Fruit fly (Drosophila melanogaster) whole organism, embryonic: ENCODE data around the gene RSG7.

Source experiments
- Asciz ChIP-seq: fragments of 200-800 bp; sonication (Bioruptor generic); optimal IDR thresholded peaks from 2 replicates; lab custom pipeline; 2017; ENCODE audit warnings: missing biosample characterization, mild to moderate bottlenecking, missing genetic modification characterization, missing genetic modification reagents
- CG10959 ChIP-seq: fragments of 200-800 bp; sonication (Bioruptor generic); IDR thresholded peaks from 2 replicates; pipeline ENCODE4 v1.3.6; 2022; ENCODE audit warnings: missing biosample characterization, missing genetic modification characterization
- CG11085 ChIP-seq: fragments of 200-800 bp; sonication (Bioruptor generic); IDR thresholded peaks from 2 replicates; pipeline ENCODE4 v1.3.6; 2022; ENCODE audit warnings: missing biosample characterization, missing genetic modification characterization
- CG12155 ChIP-seq: fragments of 200-800 bp; sonication (Bioruptor generic); optimal IDR thresholded peaks from 3 replicates; lab custom pipeline; 2016; ENCODE audit warnings: missing biosample characterization, missing genetic modification characterization
- CG12744 ChIP-seq: fragments of 200-800 bp; sonication (Bioruptor generic); optimal IDR thresholded peaks from 2 replicates; lab custom pipeline; 2016; ENCODE audit warnings: missing biosample characterization, missing genetic modification characterization
- CG13296 ChIP-seq: fragments of 200-800 bp; sonication (Bioruptor generic); optimal IDR thresholded peaks from 3 replicates; lab custom pipeline; 2018; ENCODE audit warnings: missing biosample characterization, mild to moderate bottlenecking, missing genetic modification characterization
- CG16779 ChIP-seq: fragments of 200-800 bp; sonication (Bioruptor generic); IDR thresholded peaks from 2 replicates; pipeline ENCODE4 v1.3.6; 2022; ENCODE audit warnings: missing biosample characterization, missing genetic modification characterization
- CG17359 ChIP-seq: fragments of 200-800 bp; sonication (Bioruptor generic); optimal IDR thresholded peaks from 3 replicates; lab custom pipeline; 2018; ENCODE audit warnings: missing biosample characterization, mild to moderate bottlenecking, missing genetic modification characterization, moderate library complexity
- CG17568 ChIP-seq: fragments of 200-800 bp; sonication (Bioruptor generic); optimal IDR thresholded peaks from 2 replicates; lab custom pipeline; 2018; ENCODE audit warnings: missing biosample characterization, mild to moderate bottlenecking, missing genetic modification characterization, moderate library complexity
- CG1832 ChIP-seq: fragments of 200-800 bp; sonication (Bioruptor generic); optimal IDR thresholded peaks from 2 replicates; lab custom pipeline; 2017; ENCODE audit warnings: missing biosample characterization, mild to moderate bottlenecking, missing genetic modification characterization, inconsistent platforms
- CG2120 ChIP-seq: fragments of 200-800 bp; sonication (Bioruptor generic); optimal IDR thresholded peaks from 3 replicates; lab custom pipeline; 2016; ENCODE audit warnings: missing biosample characterization, missing genetic modification characterization
- CG2202 ChIP-seq: fragments of 200-800 bp; sonication (Bioruptor generic); optimal IDR thresholded peaks from 2 replicates; lab custom pipeline; 2018; ENCODE audit warnings: missing biosample characterization, mild to moderate bottlenecking, missing genetic modification characterization
- CG2678 ChIP-seq: fragments of 200-800 bp; sonication (Bioruptor generic); optimal IDR thresholded peaks from 3 replicates; lab custom pipeline; 2019; ENCODE audit warnings: missing biosample characterization, mild to moderate bottlenecking, missing genetic modification characterization, moderate library complexity
- CG31388 ChIP-seq: fragments of 200-800 bp; sonication (Bioruptor generic); optimal IDR thresholded peaks from 2 replicates; lab custom pipeline; 2016; ENCODE audit warnings: missing biosample characterization, missing genetic modification characterization
- CG3281 ChIP-seq: fragments of 200-800 bp; sonication (Bioruptor generic); optimal IDR thresholded peaks from 3 replicates; lab custom pipeline; 2017; ENCODE audit warnings: missing biosample characterization, mild to moderate bottlenecking, missing genetic modification characterization
- CG34376 ChIP-seq: fragments of 200-800 bp; sonication (Bioruptor generic); optimal IDR thresholded peaks from 2 replicates; lab custom pipeline; 2018; ENCODE audit warnings: missing biosample characterization, mild to moderate bottlenecking, missing genetic modification characterization
- CG3847 ChIP-seq: fragments of 200-800 bp; sonication (Bioruptor generic); IDR thresholded peaks from 2 replicates; pipeline ENCODE4 v1.3.6; 2022; ENCODE audit warnings: missing biosample characterization, missing genetic modification characterization
- CG4328 ChIP-seq: fragments of 200-800 bp; sonication (Bioruptor generic); optimal IDR thresholded peaks from 3 replicates; lab custom pipeline; 2017; ENCODE audit warnings: missing biosample characterization, missing genetic modification reagents, missing genetic modification characterization
- CG4730 ChIP-seq: fragments of 200-800 bp; sonication (Bioruptor generic); IDR thresholded peaks from 2 replicates; pipeline ENCODE4 v1.3.6; 2022; ENCODE audit warnings: missing biosample characterization, missing genetic modification characterization
- CG6683 ChIP-seq: fragments of 200-800 bp; sonication (Bioruptor generic); optimal IDR thresholded peaks from 2 replicates; lab custom pipeline; 2017; ENCODE audit warnings: missing biosample characterization, mild to moderate bottlenecking, missing genetic modification characterization, missing genetic modification reagents
- CG7839 ChIP-seq: fragments of 200-800 bp; sonication (Bioruptor generic); optimal IDR thresholded peaks from 3 replicates; lab custom pipeline; 2018; ENCODE audit warnings: missing biosample characterization, mild to moderate bottlenecking, missing genetic modification characterization, moderate library complexity
- Dbx ChIP-seq: fragments of 200-800 bp; sonication (Bioruptor generic); IDR thresholded peaks from 3 replicates; pipeline ENCODE4 v1.3.6; 2022; ENCODE audit warnings: missing biosample characterization, missing genetic modification characterization
- Dip2 ChIP-seq: fragments of 200-800 bp; sonication (Bioruptor generic); IDR thresholded peaks from 2 replicates; pipeline ENCODE4 v1.3.6; 2022; ENCODE audit warnings: missing biosample characterization, missing genetic modification characterization
- Doc2 ChIP-seq: fragments of 200-800 bp; sonication (Bioruptor generic); IDR thresholded peaks from 2 replicates; pipeline ENCODE4 v1.3.6; 2022; ENCODE audit warnings: missing biosample characterization, missing genetic modification characterization
- Hmr ChIP-seq: fragments of 200-800 bp; sonication (Bioruptor generic); optimal IDR thresholded peaks from 3 replicates; lab custom pipeline; 2017; ENCODE audit warnings: mild to moderate bottlenecking, missing biosample characterization, missing genetic modification reagents, missing genetic modification characterization
- Max ChIP-seq: fragments of 200-800 bp; sonication (Bioruptor generic); optimal IDR thresholded peaks from 2 replicates; lab custom pipeline; 2016; ENCODE audit warnings: missing biosample characterization, mild to moderate bottlenecking, missing genetic modification characterization
- NC2α ChIP-seq: fragments of 200-800 bp; sonication (Bioruptor generic); optimal IDR thresholded peaks from 2 replicates; lab custom pipeline; 2016; ENCODE audit warnings: missing biosample characterization, missing genetic modification characterization
- Neu2 ChIP-seq: fragments of 200-800 bp; sonication (Bioruptor generic); optimal IDR thresholded peaks from 3 replicates; lab custom pipeline; 2016; ENCODE audit warnings: missing biosample characterization, missing genetic modification characterization, borderline replicate concordance
- Nf-YA ChIP-seq: fragments of 200-800 bp; sonication (Bioruptor generic); IDR thresholded peaks from 2 replicates; pipeline ENCODE4 v1.3.6; 2022; ENCODE audit warnings: missing biosample characterization, missing genetic modification characterization
- Nf-YC ChIP-seq: fragments of 200-800 bp; optimal IDR thresholded peaks from 3 replicates; lab custom pipeline; 2019; ENCODE audit warnings: missing biosample characterization, mild to moderate bottlenecking, missing genetic modification characterization, moderate library complexity
- bbx ChIP-seq: fragments of 200-800 bp; sonication (Bioruptor generic); IDR thresholded peaks from 2 replicates; pipeline ENCODE4 v1.3.6; 2022; ENCODE audit warnings: missing biosample characterization, missing genetic modification characterization; ENCODE audit not compliant: partially characterized antibody
- chm ChIP-seq: fragments of 200-800 bp; sonication (Bioruptor generic); IDR thresholded peaks from 2 replicates; pipeline ENCODE4 v1.3.6; 2022; ENCODE audit warnings: missing biosample characterization, missing genetic modification characterization
- croc ChIP-seq: fragments of 200-800 bp; sonication (Bioruptor generic); conservative IDR thresholded peaks from 3 replicates; pipeline ENCODE4 v1.3.6; 2022; ENCODE audit warnings: missing biosample characterization, missing genetic modification characterization
- dm ChIP-seq: fragments of 200-800 bp; sonication (Bioruptor generic); optimal IDR thresholded peaks from 3 replicates; lab custom pipeline; 2016; ENCODE audit warnings: missing biosample characterization, missing genetic modification characterization
- dpn ChIP-seq, 2 experiments: fragments of 200-800 bp; sonication (Bioruptor generic); optimal IDR thresholded peaks; 3 replicates each; lab custom pipeline; 2016; ENCODE audit warnings: missing biosample characterization in 2 of 2, missing genetic modification characterization in 2 of 2
- dysf ChIP-seq: fragments of 200-800 bp; sonication (Bioruptor generic); IDR thresholded peaks from 3 replicates; pipeline ENCODE4 v1.3.6; 2022; ENCODE audit warnings: missing biosample characterization, missing genetic modification characterization
- fu2 ChIP-seq: fragments of 200-800 bp; sonication (Bioruptor generic); optimal IDR thresholded peaks from 2 replicates; lab custom pipeline; 2016; ENCODE audit warnings: missing biosample characterization, missing genetic modification characterization
- hth ChIP-seq: fragments of >200 bp; optimal IDR thresholded peaks from 2 replicates; lab custom pipeline; 2017; ENCODE audit warnings: inconsistent platforms
- jigr1 ChIP-seq: fragments of 200-800 bp; sonication (Bioruptor generic); IDR thresholded peaks from 3 replicates; pipeline ENCODE4 v1.3.6; 2022; ENCODE audit warnings: missing biosample characterization, missing genetic modification characterization
- jing ChIP-seq: fragments of 200-800 bp; sonication (Bioruptor generic); optimal IDR thresholded peaks from 2 replicates; lab custom pipeline; 2018; ENCODE audit warnings: missing biosample characterization, mild to moderate bottlenecking, missing genetic modification characterization
- jumu ChIP-seq: fragments of 200-800 bp; sonication (Bioruptor generic); optimal IDR thresholded peaks from 3 replicates; lab custom pipeline; 2016; ENCODE audit warnings: missing biosample characterization, missing genetic modification characterization
- kah ChIP-seq: fragments of 200-800 bp; sonication (Bioruptor generic); optimal IDR thresholded peaks from 2 replicates; lab custom pipeline; 2018; ENCODE audit warnings: missing biosample characterization, mild to moderate bottlenecking, missing genetic modification characterization
- nau ChIP-seq: fragments of 200-800 bp; sonication (Bioruptor generic); optimal IDR thresholded peaks from 3 replicates; lab custom pipeline; 2017; ENCODE audit warnings: missing biosample characterization, mild to moderate bottlenecking, missing genetic modification characterization, missing genetic modification reagents
- pan ChIP-seq, 4 experiments: fragments of >200 bp in 3 of 4; fragments of 200-800 bp in 1 of 4; sonication (Bioruptor generic) in 1 of 4; optimal IDR thresholded peaks in 3 of 4; IDR thresholded peaks in 1 of 4; 2 replicates each; pipeline versions ENCODE4 v1.3.6 to Lab custom; 2017 to 2022; ENCODE audit warnings: missing biosample characterization in 2 of 4, missing genetic modification characterization in 2 of 4, mixed read lengths in 1 of 4
- pfk ChIP-seq: fragments of 200-800 bp; sonication (Bioruptor generic); optimal IDR thresholded peaks from 2 replicates; lab custom pipeline; 2018; ENCODE audit warnings: missing biosample characterization, mild to moderate bottlenecking, missing genetic modification characterization, moderate library complexity
- repo ChIP-seq: fragments of 200-800 bp; sonication (Bioruptor generic); optimal IDR thresholded peaks from 2 replicates; lab custom pipeline; 2016; ENCODE audit warnings: missing biosample characterization, missing genetic modification characterization
- schlank ChIP-seq: fragments of 200-800 bp; sonication (Bioruptor generic); optimal IDR thresholded peaks from 2 replicates; lab custom pipeline; 2018; ENCODE audit warnings: missing biosample characterization, mild to moderate bottlenecking, missing genetic modification characterization
- sisA ChIP-seq: fragments of 200-800 bp; sonication (Bioruptor generic); IDR thresholded peaks from 2 replicates; pipeline ENCODE4 v1.3.6; 2022; ENCODE audit warnings: missing biosample characterization, missing genetic modification characterization
- toy ChIP-seq: fragments of 200-800 bp; sonication (Bioruptor generic); IDR thresholded peaks from 2 replicates; pipeline ENCODE4 v1.3.6; 2022; ENCODE audit warnings: missing biosample characterization, missing genetic modification characterization
- trem ChIP-seq: fragments of 200-800 bp; optimal IDR thresholded peaks from 3 replicates; lab custom pipeline; 2019; ENCODE audit warnings: missing biosample characterization, mild to moderate bottlenecking, missing genetic modification characterization, moderate library complexity

Gene RSG7

DNA sequence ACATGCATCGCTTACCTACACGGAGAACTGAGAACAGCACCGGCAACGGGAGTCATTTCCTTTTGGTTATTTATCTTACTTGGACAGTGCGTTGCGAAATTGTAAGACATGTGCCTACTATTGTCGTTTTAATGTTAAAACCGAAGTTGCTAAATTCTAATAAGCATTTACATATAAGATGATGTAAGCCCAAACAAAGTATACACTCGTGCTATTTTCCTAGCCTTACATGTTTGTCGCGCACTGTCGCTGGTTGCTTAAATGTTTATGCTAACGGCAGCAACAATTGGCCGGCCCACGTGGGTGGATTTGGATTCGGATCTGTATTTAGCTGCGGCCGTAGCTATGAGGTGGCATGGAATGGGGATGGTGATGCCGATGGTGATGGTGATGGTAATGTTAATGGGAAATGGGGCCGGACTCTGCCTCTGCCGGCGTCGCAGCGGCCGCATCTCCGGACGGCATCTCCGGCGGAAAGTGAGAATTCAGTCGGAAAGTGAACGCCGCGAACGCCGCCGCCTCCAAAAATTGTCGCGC, 33.0 kb downstream of the RSG7 start, which contains the start of gene CG4829 (continued):
- TF ChIP-seq Doc2 (GFP tag; lab: Robert Waterston, UW) (peak; percentile 59), CG11085 (GFP tag; lab: Robert Waterston, UW) (peak; percentile 72), croc (GFP tag; lab: Robert Waterston, UW) (peak; percentile 67), jumu (GFP tag; lab: Kevin White, UChicago) (peak; percentile 84), Nf-YA (peak; percentile 72), dysf (GFP tag; lab: Robert Waterston, UW) (peak; percentile 94), CG3847 (GFP tag; lab: Robert Waterston, UW) (peak; percentile 83), Nf-YC (tag; lab: Kevin White, UChicago) (peak; percentile 80), Dip2 (GFP tag; lab: Robert Waterston, UW) (peak; percentile 45; the same call in 1 of the 2 replicates), Neu2 (GFP tag; lab: Kevin White, UChicago) (peak; percentile 22), CG10959 (peak; percentile 78), CG12744 (GFP tag; lab: Kevin White, UChicago) (peak; percentile 73), CG16779 (GFP tag; lab: Robert Waterston, UW) (0 out of 2 replicates have a peak, but pooled peaks have one; percentile 49), CG13296 (peak; percentile 86), Asciz (peak; percentile 79), jing (GFP tag; lab: Kevin White, UChicago) (peak; percentile 81), CG17568 (GFP tag; lab: Kevin White, UChicago) (peak; percentile 75), nau (peak; percentile 79), Dbx (GFP tag; lab: Robert Waterston, UW) (peak; percentile 82), CG4328 (GFP tag; lab: Kevin White, UChicago) (peak; percentile 81), CG1832 (GFP tag; lab: Kevin White, UChicago) (no peak), CG4730 (GFP tag; lab: Robert Waterston, UW) (peak; percentile 83), CG17359 (tag; lab: Kevin White, UChicago) (peak; percentile 94), CG2678 (tag; lab: Kevin White, UChicago) (peak; percentile 94), kah (GFP tag; lab: Kevin White, UChicago) (peak; percentile 92), sisA (peak; percentile 92), schlank (tag; lab: Kevin White, UChicago) (peak; percentile 74), CG31388 (GFP tag; lab: Kevin White, UChicago) (peak; percentile 44), Max (GFP tag; lab: Kevin White, UChicago) (peak; percentile 79), repo (GFP tag; lab: Kevin White, UChicago) (peak; percentile 81), CG2120 (GFP tag; lab: Kevin White, UChicago) (peak; percentile 85), chm (GFP tag; lab: Robert Waterston, UW) (peak; percentile 87; the same call in 1 of the 2 replicates), NC2α (GFP tag; lab: Kevin White, UChicago) (peak; percentile 64), Hmr (GFP tag; lab: Kevin White, UChicago) (peak; percentile 83), pan (optimal IDR thresholded peaks at IDR 0.05; lab: Kevin White, UChicago) (no peak), pan (GFP tag; optimal IDR thresholded peaks at IDR 0.05 in 1 of 2, IDR thresholded peaks at IDR 0.05 in 1 of 2) (peak in 1 of 2 experiments; percentile 88), jigr1 (GFP tag; lab: Robert Waterston, UW) (peak; percentile 77), pfk (GFP tag; lab: Kevin White, UChicago) (peak; percentile 7), trem (tag; lab: Kevin White, UChicago) (peak; percentile 74), fu2 (GFP tag; lab: Kevin White, UChicago) (peak; percentile 67), CG6683 (peak; percentile 64), bbx (GFP tag; lab: Robert Waterston, UW) (no peak), CG3281 (GFP tag; lab: Kevin White, UChicago) (peak; percentile 82), CG7839 (tag; lab: Kevin White, UChicago) (peak; percentile 92), CG34376 (peak; percentile 58), CG12155 (peak; percentile 70), CG2202 (tag; lab: Kevin White, UChicago) (peak; percentile 31), toy (GFP tag; lab: Robert Waterston, UW) (peak; percentile 56; the same call in 1 of the 2 replicates), hth (lab: Kevin White, UChicago) (no peak), dm (GFP tag; lab: Kevin White, UChicago) (peak; percentile 74), dpn (GFP tag; optimal IDR thresholded peaks at IDR 0.05; lab: Kevin White, UChicago) (peak; percentile 88 to 91)
